Worm (Caenorhabditis elegans) whole organism, L4 larva: ENCODE results near the gene bre-3.

ENCODE experiments used
- D1046.2 ChIP-seq: fragments of 200-800 bp; sonication (Bioruptor generic); IDR thresholded peaks from 2 replicates; pipeline ENCODE4 v1.3.6; 2022; ENCODE audit warnings: missing genetic modification characterization, missing compliant biosample characterization
- F10B5.3 ChIP-seq: sonication (generic microtip); optimal IDR thresholded peaks from 2 replicates; lab custom pipeline; 2016; ENCODE audit warnings: mild to moderate bottlenecking, missing genetic modification characterization, missing compliant biosample characterization
- F44E2.7 ChIP-seq: fragments of 200-800 bp; sonication (Bioruptor generic); IDR thresholded peaks from 2 replicates; pipeline ENCODE4 v2.1.2; 2022; ENCODE audit warnings: missing genetic modification characterization, missing compliant biosample characterization
- T20F7.1 ChIP-seq: fragments of 200-800 bp; sonication (Bioruptor generic); optimal IDR thresholded peaks from 2 replicates; lab custom pipeline; 2018; ENCODE audit warnings: mild to moderate bottlenecking, missing genetic modification characterization, missing compliant biosample characterization
- T26A8.4 ChIP-seq: fragments of 200-800 bp; sonication (Bioruptor generic); IDR thresholded peaks from 2 replicates; pipeline ENCODE4 v1.3.6; 2022; ENCODE audit warnings: missing genetic modification characterization, missing compliant biosample characterization
- Y105C5A.15 ChIP-seq: fragments of 200-800 bp; sonication (Bioruptor generic); IDR thresholded peaks from 2 replicates; pipeline ENCODE4 v1.3.6; 2022; ENCODE audit warnings: missing genetic modification characterization, missing compliant biosample characterization
- Y48G9A.11 ChIP-seq: fragments of 200-800 bp; sonication (Bioruptor generic); IDR thresholded peaks from 2 replicates; pipeline ENCODE4 v1.3.6; 2022; ENCODE audit warnings: missing genetic modification reagents, missing genetic modification characterization, missing compliant biosample characterization
- Y5F2A.4 ChIP-seq: fragments of 200-800 bp; sonication (Bioruptor generic); optimal IDR thresholded peaks from 2 replicates; lab custom pipeline; 2018; ENCODE audit warnings: mild to moderate bottlenecking, missing genetic modification characterization, missing compliant biosample characterization
- Y75B8A.6 ChIP-seq: fragments of 200-800 bp; sonication (Bioruptor generic); IDR thresholded peaks from 2 replicates; pipeline ENCODE4 v1.3.6; 2022; ENCODE audit warnings: missing genetic modification reagents, missing genetic modification characterization, missing compliant biosample characterization
- ama-1 ChIP-seq: fragments of 150-350 bp; optimal IDR thresholded peaks from 2 replicates; lab custom pipeline; 2014; ENCODE audit warnings: inconsistent platforms, mixed read lengths
- arid-1 ChIP-seq: fragments of 200-800 bp; sonication (Bioruptor generic); conservative IDR thresholded peaks from 2 replicates; pipeline ENCODE4 v1.3.6; 2022; ENCODE audit warnings: missing genetic modification reagents, missing genetic modification characterization, missing compliant biosample characterization
- ceh-82 ChIP-seq: sonication (generic microtip); optimal IDR thresholded peaks from 2 replicates; lab custom pipeline; 2017; ENCODE audit warnings: missing biosample characterization, missing genetic modification characterization
- ces-1 ChIP-seq: fragments of 150-350 bp; sonication (generic microtip); optimal IDR thresholded peaks from 4 replicates; lab custom pipeline; 2014; ENCODE audit warnings: missing biosample characterization, missing genetic modification reagents, missing genetic modification characterization
- cey-2 ChIP-seq: sonication (generic microtip); optimal IDR thresholded peaks from 3 replicates; lab custom pipeline; 2017; ENCODE audit warnings: missing genetic modification characterization, mild to moderate bottlenecking, missing compliant biosample characterization, antibody characterized with exemption, borderline replicate concordance; ENCODE audit not compliant: insufficient read depth
- daf-12 ChIP-seq: fragments of 150-350 bp; optimal IDR thresholded peaks from 2 replicates; lab custom pipeline; 2014; ENCODE audit warnings: missing biosample characterization, missing genetic modification reagents, missing genetic modification characterization
- daf-8 ChIP-seq: fragments of 200-800 bp; sonication (Bioruptor generic); IDR thresholded peaks from 2 replicates; pipeline ENCODE4 v1.3.6; 2022; ENCODE audit warnings: missing genetic modification characterization, missing compliant biosample characterization
- dpl-1 ChIP-seq: fragments of 150-350 bp; optimal IDR thresholded peaks from 2 replicates; lab custom pipeline; 2014; ENCODE audit warnings: missing biosample characterization, missing genetic modification reagents, missing genetic modification characterization
- dve-1 ChIP-seq: sonication (generic microtip); optimal IDR thresholded peaks from 2 replicates; lab custom pipeline; 2017; ENCODE audit warnings: antibody characterized with exemption, mild to moderate bottlenecking, missing genetic modification characterization, missing compliant biosample characterization; ENCODE audit not compliant: insufficient read depth
- egl-27 ChIP-seq: sonication (generic microtip); optimal IDR thresholded peaks from 3 replicates; lab custom pipeline; 2017; ENCODE audit warnings: missing biosample characterization, missing genetic modification reagents, missing genetic modification characterization
- fkh-10 ChIP-seq: fragments of 150-350 bp; optimal IDR thresholded peaks from 2 replicates; lab custom pipeline; 2014; ENCODE audit warnings: missing biosample characterization, missing genetic modification reagents, missing genetic modification characterization
- gei-8 ChIP-seq: fragments of 200-800 bp; sonication (Bioruptor generic); optimal IDR thresholded peaks from 2 replicates; lab custom pipeline; 2018; ENCODE audit warnings: mild to moderate bottlenecking, missing genetic modification characterization, missing compliant biosample characterization
- hlh-30 ChIP-seq: sonication (generic microtip); optimal IDR thresholded peaks from 2 replicates; lab custom pipeline; 2017; ENCODE audit warnings: antibody characterized with exemption, mild to moderate bottlenecking, missing genetic modification characterization, missing compliant biosample characterization; ENCODE audit not compliant: insufficient read depth
- jun-1 ChIP-seq: fragments of 150-350 bp; optimal IDR thresholded peaks from 2 replicates; lab custom pipeline; 2014; ENCODE audit warnings: missing biosample characterization, missing genetic modification reagents, missing genetic modification characterization
- lim-7 ChIP-seq: fragments of 200-800 bp; sonication (Bioruptor generic); IDR thresholded peaks from 2 replicates; pipeline ENCODE4 v1.3.6; 2022; ENCODE audit warnings: missing genetic modification characterization, missing compliant biosample characterization
- lin-1 ChIP-seq: fragments of 200-800 bp; sonication (Bioruptor generic); IDR thresholded peaks from 2 replicates; pipeline ENCODE4 v1.3.6; 2022; ENCODE audit warnings: missing genetic modification reagents, missing genetic modification characterization, missing compliant biosample characterization
- lir-3 ChIP-seq: sonication (generic microtip); optimal IDR thresholded peaks from 2 replicates; lab custom pipeline; 2016; ENCODE audit warnings: mild to moderate bottlenecking, missing genetic modification characterization, missing compliant biosample characterization
- lsy-2 ChIP-seq, 2 experiments: fragments of 150-350 bp in 1 of 2; sonication (generic microtip) in 1 of 2; optimal IDR thresholded peaks; 2 replicates each; lab custom pipeline; 2014 to 2017; ENCODE audit warnings: missing biosample characterization in 2 of 2, missing genetic modification characterization in 2 of 2
- madf-5 ChIP-seq, 2 experiments: fragments of 200-800 bp; sonication (Bioruptor generic); IDR thresholded peaks; 2 replicates each; pipeline ENCODE4 v1.3.6; 2022; ENCODE audit warnings: missing compliant biosample characterization in 2 of 2, missing genetic modification characterization in 2 of 2
- mdl-1 ChIP-seq, 2 experiments: fragments of 150-350 bp in 1 of 2; sonication (generic microtip) in 1 of 2; optimal IDR thresholded peaks; 2 replicates each; lab custom pipeline; 2014 to 2017; ENCODE audit warnings: missing biosample characterization in 2 of 2, missing genetic modification characterization in 2 of 2
- mep-1 ChIP-seq: fragments of 150-350 bp; sonication (generic microtip); optimal IDR thresholded peaks from 3 replicates; lab custom pipeline; 2014; ENCODE audit warnings: missing biosample characterization, missing genetic modification characterization
- mes-2 ChIP-seq: sonication (generic microtip); optimal IDR thresholded peaks from 2 replicates; lab custom pipeline; 2016; ENCODE audit warnings: missing genotype, mild to moderate bottlenecking, missing genetic modification characterization, missing compliant biosample characterization; ENCODE audit not compliant: poor library complexity, severe bottlenecking
- mxl-3 ChIP-seq: fragments of 200-800 bp; sonication (Bioruptor generic); optimal IDR thresholded peaks from 2 replicates; lab custom pipeline; 2018; ENCODE audit warnings: mild to moderate bottlenecking, missing genetic modification characterization, missing compliant biosample characterization
- nhr-10 ChIP-seq: fragments of 150-350 bp; optimal IDR thresholded peaks from 2 replicates; lab custom pipeline; 2014; ENCODE audit warnings: missing biosample characterization, missing genetic modification characterization
- nhr-102 ChIP-seq: sonication (generic microtip); optimal IDR thresholded peaks from 2 replicates; lab custom pipeline; 2016; ENCODE audit warnings: mild to moderate bottlenecking, missing genetic modification characterization, moderate library complexity, missing compliant biosample characterization
- nhr-28 ChIP-seq: fragments of 150-350 bp; optimal IDR thresholded peaks from 2 replicates; lab custom pipeline; 2014; ENCODE audit warnings: missing biosample characterization, missing genetic modification characterization
- nhr-41 ChIP-seq: fragments of 200-800 bp; sonication (Bioruptor generic); IDR thresholded peaks from 2 replicates; pipeline ENCODE4 v1.3.6; 2022; ENCODE audit warnings: missing genetic modification reagents, missing genetic modification characterization, missing compliant biosample characterization
- pqm-1 ChIP-seq: sonication (generic microtip); optimal IDR thresholded peaks from 2 replicates; lab custom pipeline; 2017; ENCODE audit warnings: missing biosample characterization, missing genetic modification characterization
- rbr-2 ChIP-seq: sonication (generic microtip); optimal IDR thresholded peaks from 2 replicates; lab custom pipeline; 2016; ENCODE audit warnings: missing genotype, missing genetic modification characterization, missing compliant biosample characterization
- sdz-12 ChIP-seq: fragments of 200-800 bp; sonication (Bioruptor generic); optimal IDR thresholded peaks from 2 replicates; lab custom pipeline; 2018; ENCODE audit warnings: mild to moderate bottlenecking, missing genetic modification characterization, missing compliant biosample characterization
- set-16 ChIP-seq: fragments of 200-800 bp; sonication (Bioruptor generic); IDR thresholded peaks from 2 replicates; pipeline ENCODE4 v1.3.6; 2022; ENCODE audit warnings: missing genetic modification reagents, missing genetic modification characterization, missing compliant biosample characterization
- unc-130 ChIP-seq: sonication (generic microtip); optimal IDR thresholded peaks from 2 replicates; lab custom pipeline; 2016; ENCODE audit warnings: missing genetic modification reagents, missing genetic modification characterization, missing compliant biosample characterization
- unc-62 ChIP-seq, 3 experiments: fragments of 150-350 bp in 1 of 3; sonication (generic microtip); optimal IDR thresholded peaks in 2 of 3; peaks in 1 of 3; 1 replicate in 1 of 3; 2 replicates in 2 of 3; lab custom pipeline; 2014 to 2017; ENCODE audit warnings: missing biosample characterization in 3 of 3, missing genetic modification characterization in 3 of 3, missing genetic modification reagents in 3 of 3, missing genotype in 1 of 3
- vab-7 ChIP-seq: fragments of 200-800 bp; sonication (Bioruptor generic); IDR thresholded peaks from 2 replicates; pipeline ENCODE4 v1.3.6; 2022; ENCODE audit warnings: missing genetic modification reagents, missing genetic modification characterization, missing compliant biosample characterization
- zag-1 ChIP-seq: fragments of 150-350 bp; optimal IDR thresholded peaks from 2 replicates; lab custom pipeline; 2014; ENCODE audit warnings: missing biosample characterization, missing genetic modification characterization
- zfp-3 ChIP-seq: fragments of 200-800 bp; sonication (Bioruptor generic); conservative IDR thresholded peaks from 2 replicates; pipeline ENCODE4 v1.3.6; 2022; ENCODE audit warnings: missing genetic modification reagents, missing genetic modification characterization, missing compliant biosample characterization
- zip-11 ChIP-seq: fragments of 200-800 bp; sonication (Bioruptor generic); IDR thresholded peaks from 2 replicates; pipeline ENCODE4 v1.3.6; 2022; ENCODE audit warnings: missing genetic modification characterization, missing compliant biosample characterization

Gene bre-3

DNA sequence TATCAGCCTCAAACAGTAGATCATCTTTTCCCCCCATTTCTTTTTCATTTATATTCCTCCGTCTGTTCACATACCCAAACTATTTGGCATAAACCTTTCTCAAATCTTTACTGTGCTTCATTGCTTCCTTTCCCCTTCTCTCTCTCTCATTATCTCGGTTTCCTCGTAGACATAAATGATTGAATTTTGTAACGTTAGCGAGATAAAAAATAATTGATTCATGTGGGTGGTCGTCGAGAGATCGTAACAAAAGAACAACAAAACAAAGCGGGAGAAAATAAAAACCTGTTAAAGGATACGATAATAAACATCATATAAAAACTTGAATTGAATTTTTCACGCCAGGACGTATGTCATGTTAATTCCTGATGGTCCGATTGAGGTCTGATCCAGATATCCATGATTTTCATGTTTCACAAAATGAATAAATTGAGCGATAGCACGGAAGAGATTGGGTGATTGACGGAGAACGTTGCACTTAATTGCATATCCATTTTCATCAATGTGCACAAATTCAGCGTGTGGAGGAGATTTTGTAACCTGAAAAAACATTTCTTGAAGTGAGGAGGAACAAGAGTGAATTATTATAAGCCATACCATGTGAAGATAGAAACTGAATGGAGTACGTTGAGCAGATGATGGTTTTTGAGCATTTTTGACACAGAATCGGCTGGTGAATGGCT, 22.3 kb downstream of the bre-3 start (continued):
- TF ChIP-seq daf-12 (tag; lab: Kevin White, UChicago) (no peak), mes-2 (tag; lab: Kevin White, UChicago) (peak; percentile 13), mep-1 (tag; lab: Kevin White, UChicago) (no peak), daf-8 (GFP tag; lab: Robert Waterston, UW) (no peak), lir-3 (tag; lab: Kevin White, UChicago) (no peak), zip-11 (no peak), nhr-28 (tag; lab: Kevin White, UChicago) (no peak), zag-1 (tag; lab: Kevin White, UChicago) (no peak), Y75B8A.6 (GFP tag; lab: Robert Waterston, UW) (no peak), pqm-1 (tag; lab: Kevin White, UChicago) (no peak), lsy-2 (tag; optimal IDR thresholded peaks at IDR 0.05; lab: Kevin White, UChicago) (peak in 1 of 2 experiments; percentile 44), ceh-82 (tag; lab: Kevin White, UChicago) (no peak), Y105C5A.15 (GFP tag; lab: Robert Waterston, UW) (no peak), mdl-1 (tag; optimal IDR thresholded peaks at IDR 0.05; lab: Kevin White, UChicago) (no peak), vab-7 (GFP tag; lab: Robert Waterston, UW) (no peak), T26A8.4 (GFP tag; lab: Robert Waterston, UW) (no peak), sdz-12 (GFP tag; lab: Kevin White, UChicago) (no peak), lim-7 (GFP tag; lab: Robert Waterston, UW) (no peak), arid-1 (GFP tag; lab: Robert Waterston, UW) (no peak), mxl-3 (GFP tag; lab: Kevin White, UChicago) (no peak), ama-1 (lab: Kevin White, UChicago) (no peak), dpl-1 (no peak), dve-1 (tag; lab: Kevin White, UChicago) (peak; percentile 6), nhr-102 (tag; lab: Kevin White, UChicago) (no peak), jun-1 (tag; lab: Kevin White, UChicago) (no peak), gei-8 (GFP tag; lab: Kevin White, UChicago) (no peak), egl-27 (tag; lab: Kevin White, UChicago) (no peak), ces-1 (no peak)

DNA sequence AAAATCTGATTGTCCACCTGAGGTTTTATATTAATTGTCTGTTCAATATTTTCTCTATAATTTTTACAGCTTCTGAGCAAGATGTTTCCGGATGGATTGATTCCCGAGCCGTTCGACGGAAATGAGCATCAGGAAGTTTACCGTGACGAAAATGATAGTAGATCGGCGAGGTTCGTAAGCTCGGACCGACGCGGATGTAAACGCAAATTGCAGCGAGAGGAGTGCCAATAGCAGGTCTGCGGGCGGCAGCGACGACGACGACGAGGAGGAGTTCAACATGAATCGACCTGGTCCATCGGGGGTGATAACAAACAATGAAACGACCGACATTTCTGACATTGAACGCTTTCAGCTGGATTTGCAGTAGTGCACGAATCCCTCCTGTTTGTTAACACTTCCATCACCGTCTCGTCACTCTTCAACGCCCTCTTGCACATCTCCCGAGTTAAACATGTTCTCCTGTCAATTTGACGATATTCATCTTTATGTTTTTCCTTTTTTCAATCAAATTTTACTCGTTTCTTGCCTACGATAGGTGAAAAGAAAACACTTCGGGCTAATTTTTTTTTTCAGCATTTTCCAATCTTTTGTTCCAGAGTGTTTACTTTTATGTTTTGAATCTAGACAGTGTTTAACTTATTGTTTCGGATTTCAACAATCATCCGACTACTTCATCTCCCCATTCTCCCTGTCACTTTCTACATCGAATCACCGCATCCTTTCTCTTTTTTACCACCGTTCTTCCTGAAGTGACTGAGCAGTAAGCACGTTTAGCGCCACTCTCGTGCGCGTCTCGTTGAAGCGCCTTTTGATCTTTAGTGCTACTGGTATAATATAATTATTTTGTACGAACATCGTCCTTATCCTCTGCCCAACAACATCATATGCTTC, 23.1 kb downstream of the bre-3 start:
- TF ChIP-seq unc-62 (GFP tag; optimal IDR thresholded peaks at IDR 0.05 in 1 of 2; lab: Kevin White, UChicago) (peak in 1 of 2 experiments; percentile 91), unc-62 (tag; optimal IDR thresholded peaks at IDR 0.05; lab: Kevin White, UChicago) (no peak), unc-130 (GFP tag; lab: Kevin White, UChicago) (no peak), lin-1 (GFP tag; lab: Robert Waterston, UW) (peak; percentile 49; the same call in 1 of the 2 replicates), set-16 (GFP tag; lab: Robert Waterston, UW) (0 out of 2 replicates have a peak, but pooled peaks have one; percentile 20), nhr-102 (tag; lab: Kevin White, UChicago) (no peak), T20F7.1 (no peak), D1046.2 (GFP tag; lab: Robert Waterston, UW) (no peak), madf-5 (GFP tag; IDR thresholded peaks at IDR 0.05; lab: Robert Waterston, UW) (no peak), F10B5.3 (no peak), zfp-3 (GFP tag; lab: Robert Waterston, UW) (no peak), Y105C5A.15 (GFP tag; lab: Robert Waterston, UW) (no peak), fkh-10 (GFP tag; lab: Kevin White, UChicago) (no peak), ama-1 (lab: Kevin White, UChicago) (peak; percentile 89), rbr-2 (tag; lab: Kevin White, UChicago) (no peak), Y5F2A.4 (GFP tag; lab: Kevin White, UChicago) (no peak), F44E2.7 (GFP tag; lab: Robert Waterston, UW) (no peak), nhr-41 (GFP tag; lab: Robert Waterston, UW) (no peak), nhr-10 (tag; lab: Kevin White, UChicago) (peak; percentile 50), daf-8 (GFP tag; lab: Robert Waterston, UW) (no peak), Y48G9A.11 (no peak), hlh-30 (no peak), cey-2 (tag; lab: Kevin White, UChicago) (no peak)
